Worm (Caenorhabditis elegans): ENCODE data around the gene R74.2.
A peak's percentile ranks its signal among the peaks of the same experiment; 100 is the strongest.

Gene R74.2

DNA sequence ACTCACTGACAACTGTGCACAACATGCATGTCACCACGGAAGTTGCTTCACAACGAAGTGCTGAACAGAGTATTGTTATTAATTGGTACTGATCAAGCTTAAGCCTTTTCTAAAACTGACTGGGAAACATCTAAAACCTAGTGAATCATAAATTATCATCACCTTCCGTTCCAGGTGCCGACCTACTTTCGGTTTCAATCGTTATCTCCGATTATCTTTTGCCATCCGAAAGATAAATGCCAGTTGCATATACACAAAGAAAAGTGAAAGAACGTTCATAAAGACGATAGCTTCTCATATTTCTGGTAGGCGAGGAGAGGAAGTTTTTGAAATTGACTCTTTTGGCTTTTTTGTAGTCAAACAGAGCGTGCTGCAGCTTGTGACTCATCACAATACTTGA is 1.6 kb downstream of the R74.2 start:
- TF ChIP-seq ztf-29 (GFP tag; IDR thresholded peaks at IDR 0.05) (0 out of 2 replicates have a peak, but pooled peaks have one; percentile 37), med-1 (GFP tag; optimal IDR thresholded peaks at IDR 0.05; ENCODE audit: insufficient read depth) (no peak)

DNA sequence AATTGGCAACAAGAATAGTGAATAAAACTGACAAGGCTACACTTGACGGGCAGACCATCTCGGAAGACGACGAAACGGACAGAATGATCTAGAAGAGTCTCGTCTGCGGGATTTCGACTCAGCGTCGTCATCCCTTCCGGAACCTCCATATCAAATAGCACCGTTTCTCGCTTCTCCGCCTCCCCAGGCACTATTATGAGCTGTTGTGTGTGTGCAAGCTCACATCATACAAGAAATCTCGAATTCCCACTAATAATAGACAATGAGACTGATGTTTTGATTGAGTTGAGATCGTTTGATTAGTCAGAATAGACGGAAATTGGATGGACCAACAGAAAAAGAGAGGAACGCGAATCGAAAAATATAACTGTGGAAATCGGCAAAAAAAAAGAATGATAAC is 2.3 kb downstream of the R74.2 start, which contains the start of gene spp-28:
spp-28 (minus strand) TSS at position 101 of the 400 bp plus-strand sequence.
- TF ChIP-seq T22C8.4 (GFP tag; IDR thresholded peaks at IDR 0.05), result no peak
- TF ChIP-seq ztf-29 (GFP tag; IDR thresholded peaks at IDR 0.05), result no peak
- no peak for TF ChIP-seq cog-1 (tag; optimal IDR thresholded peaks at IDR 0.05)
- TF ChIP-seq tab-1 (GFP tag; IDR thresholded peaks at IDR 0.05), result no peak
- TF ChIP-seq ref-1 (GFP tag; conservative IDR thresholded peaks at IDR 0.05), result no peak
- no peak for TF ChIP-seq ztf-23 (GFP tag; IDR thresholded peaks at IDR 0.05)
- no peak for TF ChIP-seq med-1 (GFP tag; optimal IDR thresholded peaks at IDR 0.05; ENCODE audit: insufficient read depth)
- TF ChIP-seq klf-2 (GFP tag; conservative IDR thresholded peaks at IDR 0.05), result no peak
- no peak for TF ChIP-seq flt-1 (GFP tag; IDR thresholded peaks at IDR 0.05)

DNA sequence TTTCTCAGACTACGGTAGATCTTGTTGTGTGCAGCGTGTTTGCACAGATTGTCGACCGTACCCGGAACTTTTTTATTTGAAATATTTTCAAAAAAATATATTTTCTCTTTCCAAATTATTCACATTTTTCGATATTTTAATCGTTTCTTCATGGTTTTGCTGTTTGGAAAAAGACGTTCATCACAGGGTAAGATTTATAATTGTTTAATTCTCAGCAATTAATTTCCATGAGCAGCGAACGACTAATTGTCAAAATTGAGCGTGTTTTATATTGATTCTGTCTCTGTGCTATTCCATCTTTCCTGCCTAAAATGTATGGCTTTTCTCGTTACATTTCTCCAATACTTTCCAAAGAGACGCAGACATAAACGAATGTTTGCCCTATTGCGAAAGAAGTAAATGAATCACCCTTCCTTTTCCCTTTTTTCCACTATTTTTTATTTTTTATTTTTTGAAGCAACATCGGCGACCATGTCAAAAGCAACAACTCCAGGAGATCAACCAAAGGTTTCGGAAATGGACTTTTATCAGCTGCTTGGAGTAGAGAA is 3.2 kb downstream of the R74.2 start, which contains the start of gene dnj-16:
dnj-16 (plus strand) TSS at position 51 of the 548 bp plus-strand sequence.
- no peak for TF ChIP-seq klf-2 (GFP tag; conservative IDR thresholded peaks at IDR 0.05)
- TF ChIP-seq T22C8.4 (GFP tag; IDR thresholded peaks at IDR 0.05), result no peak

- TF ChIP-seq ztf-23 (GFP tag; IDR thresholded peaks at IDR 0.05), result peak; percentile 41; the same call in 1 of the 2 replicates
- 0 out of 2 replicates have a peak, but pooled peaks have one; percentile 45 for TF ChIP-seq ztf-29 (GFP tag; IDR thresholded peaks at IDR 0.05)
- no peak for TF ChIP-seq tab-1 (GFP tag; IDR thresholded peaks at IDR 0.05)
- TF ChIP-seq cog-1 (tag; optimal IDR thresholded peaks at IDR 0.05), result peak; percentile 45
- peak; percentile 66 for TF ChIP-seq flt-1 (GFP tag; IDR thresholded peaks at IDR 0.05)
- TF ChIP-seq T22C8.4 (GFP tag; IDR thresholded peaks at IDR 0.05), result no peak
These were observed 5.7 kb downstream of the R74.2 start, which contains the start of gene xbp-1 for ce11 chrIII:4193659-4194103. TSS of gene xbp-1 (plus strand) at chrIII:4193809.

- TF ChIP-seq ztf-23 (GFP tag; IDR thresholded peaks at IDR 0.05) (no peak), flt-1 (GFP tag; IDR thresholded peaks at IDR 0.05) (no peak), med-1 (GFP tag; optimal IDR thresholded peaks at IDR 0.05; ENCODE audit: insufficient read depth) (no peak), ztf-29 (GFP tag; IDR thresholded peaks at IDR 0.05) (no peak), tab-1 (GFP tag; IDR thresholded peaks at IDR 0.05) (no peak), T22C8.4 (GFP tag; IDR thresholded peaks at IDR 0.05) (no peak), cog-1 (tag; optimal IDR thresholded peaks at IDR 0.05) (no peak), ref-1 (GFP tag; conservative IDR thresholded peaks at IDR 0.05) (no peak), klf-2 (GFP tag; conservative IDR thresholded peaks at IDR 0.05) (no peak)
These were observed 6.6 kb downstream of the R74.2 start for ce11 chrIII:4194349-4195110.

DNA sequence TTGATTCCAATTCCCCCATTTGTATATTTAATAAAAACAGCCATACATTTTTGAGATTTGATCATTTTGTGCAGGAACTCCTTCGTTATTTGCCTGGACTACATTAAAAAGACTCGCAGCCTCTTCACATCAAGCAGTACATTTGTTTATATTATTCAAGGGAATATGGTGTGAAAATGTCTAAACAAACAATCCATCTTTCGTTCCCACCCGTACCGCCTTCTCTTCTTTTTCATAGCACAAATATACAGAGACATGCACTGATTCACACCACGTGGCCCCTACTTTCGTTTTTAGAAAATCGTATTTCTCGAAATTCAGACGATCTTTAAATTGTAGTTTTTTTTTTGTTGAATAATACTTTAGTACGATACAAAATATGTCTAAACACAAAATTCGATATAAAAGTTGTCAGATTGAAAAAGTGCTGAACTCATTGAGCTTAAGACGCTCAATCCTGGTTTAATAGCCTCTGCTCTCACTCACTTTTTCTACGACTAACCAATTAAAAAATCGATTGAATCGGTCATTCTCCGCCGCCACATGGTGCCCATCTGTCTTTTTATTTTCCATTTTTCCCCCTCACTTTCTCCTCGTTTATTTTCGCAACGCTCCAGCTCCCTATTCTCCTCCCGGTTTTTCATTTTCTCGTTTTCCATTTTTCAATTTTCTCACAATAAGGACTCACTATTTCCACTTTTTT is 7.5 kb downstream of the R74.2 start:
- TF ChIP-seq flt-1 (GFP tag; IDR thresholded peaks at IDR 0.05) (no peak), tab-1 (GFP tag; IDR thresholded peaks at IDR 0.05) (no peak), klf-2 (GFP tag; conservative IDR thresholded peaks at IDR 0.05) (no peak), ref-1 (GFP tag; conservative IDR thresholded peaks at IDR 0.05) (no peak), T22C8.4 (GFP tag; IDR thresholded peaks at IDR 0.05) (no peak), ztf-23 (GFP tag; IDR thresholded peaks at IDR 0.05) (no peak), med-1 (GFP tag; optimal IDR thresholded peaks at IDR 0.05; ENCODE audit: insufficient read depth) (no peak), cog-1 (tag; optimal IDR thresholded peaks at IDR 0.05) (no peak), ztf-29 (GFP tag; IDR thresholded peaks at IDR 0.05) (no peak)

DNA sequence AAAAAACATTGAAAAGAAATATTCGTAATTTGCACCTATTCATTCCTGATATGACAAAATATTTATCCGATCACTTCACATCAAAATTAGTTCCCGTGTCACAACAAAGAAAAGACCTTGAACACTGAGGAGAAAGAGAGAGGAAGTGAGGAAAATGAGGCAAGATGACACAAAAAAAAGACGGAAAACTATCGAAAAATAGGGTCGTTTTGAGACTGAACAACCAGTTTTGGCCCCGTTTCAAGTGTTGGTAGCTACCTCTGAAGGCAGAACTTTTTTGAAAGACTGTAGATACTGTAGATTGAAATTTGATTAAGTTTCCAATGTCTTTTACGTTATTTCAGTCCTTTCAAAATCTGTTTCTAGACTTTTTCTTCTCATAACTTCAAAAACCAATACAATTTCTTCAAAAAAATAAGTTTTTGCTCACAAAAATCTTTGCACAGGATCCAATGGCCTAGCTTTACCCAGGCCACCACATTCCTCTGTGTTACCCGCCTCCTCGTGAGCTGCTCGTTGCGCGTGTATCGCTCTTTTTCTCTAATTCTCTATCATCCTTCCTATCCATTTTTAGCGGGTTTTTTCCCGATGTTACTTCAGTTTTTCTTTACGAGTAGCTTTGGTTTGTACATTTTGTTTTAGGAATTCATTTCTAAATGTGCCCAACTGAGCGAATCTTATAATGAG is 8.5 kb downstream of the R74.2 start:
- TF ChIP-seq klf-2 (GFP tag; conservative IDR thresholded peaks at IDR 0.05), result no peak
- peak; percentile 47 for TF ChIP-seq cog-1 (tag; optimal IDR thresholded peaks at IDR 0.05)
- TF ChIP-seq ref-1 (GFP tag; conservative IDR thresholded peaks at IDR 0.05), result no peak
- no peak for TF ChIP-seq med-1 (GFP tag; optimal IDR thresholded peaks at IDR 0.05; ENCODE audit: insufficient read depth)
- TF ChIP-seq ztf-23 (GFP tag; IDR thresholded peaks at IDR 0.05), result peak; percentile 75

- TF ChIP-seq klf-2 (GFP tag; conservative IDR thresholded peaks at IDR 0.05), result no peak
- no peak for TF ChIP-seq cog-1 (tag; optimal IDR thresholded peaks at IDR 0.05)
- no peak for TF ChIP-seq flt-1 (GFP tag; IDR thresholded peaks at IDR 0.05)
These were observed 9.0 kb downstream of the R74.2 start, which contains the start of gene asd-1 for ce11 chrIII:4196988-4197384. TSS of gene asd-1 (plus strand) at chrIII:4197285.

- TF ChIP-seq ztf-29 (GFP tag; IDR thresholded peaks at IDR 0.05) (no peak), ztf-23 (GFP tag; IDR thresholded peaks at IDR 0.05) (no peak), T22C8.4 (GFP tag; IDR thresholded peaks at IDR 0.05) (no peak), tab-1 (GFP tag; IDR thresholded peaks at IDR 0.05) (no peak), ref-1 (GFP tag; conservative IDR thresholded peaks at IDR 0.05) (no peak), flt-1 (GFP tag; IDR thresholded peaks at IDR 0.05) (no peak), klf-2 (GFP tag; conservative IDR thresholded peaks at IDR 0.05) (no peak)
These were observed 16.1 kb downstream of the R74.2 start, which contains the start of the genes pelo-1 and R74.7 for ce11 chrIII:4204072-4204471. TSS of gene pelo-1 (minus strand) at chrIII:4204222. TSS of gene R74.7 (plus strand) at chrIII:4204429.
